Worm (Caenorhabditis elegans): ENCODE data around the gene C04C3.9.

DNA sequence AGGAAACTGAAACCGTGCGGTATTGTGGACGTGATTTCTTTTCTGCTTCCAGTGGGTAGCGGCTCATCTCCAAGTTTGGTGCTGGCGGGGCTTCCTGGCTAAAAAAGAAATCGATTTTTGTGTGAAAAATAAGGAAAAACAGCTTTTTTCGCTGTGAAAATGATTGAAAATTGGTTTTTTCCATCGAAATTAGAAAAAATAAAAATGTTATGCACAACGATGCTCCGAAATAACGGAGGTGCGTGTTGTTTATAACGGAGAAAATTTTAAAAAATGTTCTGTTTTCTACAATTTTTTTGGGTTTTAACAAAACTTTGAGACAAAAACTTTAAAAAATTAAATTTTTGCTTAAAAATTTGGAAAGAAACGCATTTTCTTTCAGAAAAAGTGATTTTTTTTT, 45.1 kb downstream of the C04C3.9 start:
- TF ChIP-seq nhr-12 (tag; optimal IDR thresholded peaks at IDR 0.05) (no peak), M03D4.4 (tag; optimal IDR thresholded peaks at IDR 0.05) (no peak), ceh-43 (GFP tag; optimal IDR thresholded peaks at IDR 0.05) (no peak), snpc-4 (tag; optimal IDR thresholded peaks at IDR 0.05) (no peak), lsy-2 (tag; optimal IDR thresholded peaks at IDR 0.05) (no peak), unc-39 (tag; optimal IDR thresholded peaks at IDR 0.05) (no peak), lin-13 (tag; optimal IDR thresholded peaks at IDR 0.05) (no peak), ces-1 (GFP tag; optimal IDR thresholded peaks at IDR 0.05) (no peak), mep-1 (tag; optimal IDR thresholded peaks at IDR 0.05) (no peak), ham-2 (GFP tag; optimal IDR thresholded peaks at IDR 0.05) (no peak)
